Worm (Caenorhabditis elegans) whole organism, late embryonic: ENCODE measurements around the gene nlp-7.

Experiments
- C08G9.2 ChIP-seq: sonication (generic microtip); optimal IDR thresholded peaks from 2 replicates; lab custom pipeline; 2016; ENCODE audit warnings: mild to moderate bottlenecking, missing genetic modification characterization, moderate library complexity, missing compliant biosample characterization
- C38D4.7 ChIP-seq: fragments of 200-800 bp; sonication (Bioruptor generic); optimal IDR thresholded peaks from 2 replicates; lab custom pipeline; 2018; ENCODE audit warnings: mild to moderate bottlenecking, missing genetic modification characterization, moderate library complexity, missing compliant biosample characterization
- F13H6.1 ChIP-seq: sonication (generic microtip); optimal IDR thresholded peaks from 2 replicates; lab custom pipeline; 2016; ENCODE audit warnings: missing genetic modification characterization, missing compliant biosample characterization
- K02D7.2 ChIP-seq: sonication (generic microtip); optimal IDR thresholded peaks from 2 replicates; lab custom pipeline; 2017; ENCODE audit warnings: mild to moderate bottlenecking, missing genetic modification characterization, missing compliant biosample characterization
- K09A11.1 ChIP-seq: sonication (generic microtip); optimal IDR thresholded peaks from 2 replicates; lab custom pipeline; 2017; ENCODE audit warnings: antibody characterized with exemption, mild to moderate bottlenecking, missing genetic modification characterization, missing compliant biosample characterization; ENCODE audit not compliant: insufficient read depth
- Y22D7AL.16 ChIP-seq: sonication (generic microtip); optimal IDR thresholded peaks from 2 replicates; lab custom pipeline; 2016; ENCODE audit warnings: missing genetic modification characterization, missing compliant biosample characterization
- ahr-1 ChIP-seq: sonication (generic microtip); optimal IDR thresholded peaks from 2 replicates; lab custom pipeline; 2016; ENCODE audit warnings: missing genetic modification characterization, missing compliant biosample characterization
- ceh-14 ChIP-seq: sonication (generic microtip); optimal IDR thresholded peaks from 2 replicates; lab custom pipeline; 2016; ENCODE audit warnings: missing genotype, missing genetic modification characterization, missing compliant biosample characterization
- ceh-19 ChIP-seq: fragments of 200-800 bp; sonication (Bioruptor generic); optimal IDR thresholded peaks from 2 replicates; lab custom pipeline; 2018; ENCODE audit warnings: mild to moderate bottlenecking, missing genetic modification characterization, missing compliant biosample characterization
- ceh-22 ChIP-seq: sonication (generic microtip); optimal IDR thresholded peaks from 2 replicates; lab custom pipeline; 2017; ENCODE audit warnings: missing biosample characterization, missing genetic modification characterization
- ceh-45 ChIP-seq: fragments of 200-800 bp; sonication (Bioruptor generic); IDR thresholded peaks from 2 replicates; pipeline ENCODE4 v1.3.6; 2022; ENCODE audit warnings: missing genetic modification reagents, missing genetic modification characterization, missing compliant biosample characterization
- ceh-48 ChIP-seq: sonication (generic microtip); optimal IDR thresholded peaks from 2 replicates; lab custom pipeline; 2016; ENCODE audit warnings: missing genetic modification characterization, inconsistent platforms, missing compliant biosample characterization
- ceh-6 ChIP-seq: fragments of 200-800 bp; sonication (Bioruptor generic); optimal IDR thresholded peaks from 2 replicates; lab custom pipeline; 2018; ENCODE audit warnings: mild to moderate bottlenecking, missing genetic modification characterization, missing compliant biosample characterization
- elt-4 ChIP-seq: sonication (generic microtip); optimal IDR thresholded peaks from 2 replicates; lab custom pipeline; 2016; ENCODE audit warnings: missing genetic modification characterization, missing compliant biosample characterization
- ets-4 ChIP-seq: sonication (generic microtip); optimal IDR thresholded peaks from 2 replicates; lab custom pipeline; 2016; ENCODE audit warnings: missing genetic modification characterization, missing compliant biosample characterization
- eyg-1 ChIP-seq: sonication (generic microtip); optimal IDR thresholded peaks from 2 replicates; lab custom pipeline; 2016; ENCODE audit warnings: missing genotype, missing genetic modification characterization, missing compliant biosample characterization
- fax-1 ChIP-seq: sonication (generic microtip); optimal IDR thresholded peaks from 2 replicates; lab custom pipeline; 2016; ENCODE audit warnings: missing genotype, missing genetic modification characterization, missing compliant biosample characterization
- fkh-6 ChIP-seq: sonication (generic microtip); optimal IDR thresholded peaks from 2 replicates; lab custom pipeline; 2016; ENCODE audit warnings: missing genetic modification characterization, missing compliant biosample characterization
- gmeb-2 ChIP-seq: sonication (generic microtip); optimal IDR thresholded peaks from 2 replicates; lab custom pipeline; 2016; ENCODE audit warnings: missing genetic modification characterization, inconsistent platforms, missing compliant biosample characterization
- hlh-13 ChIP-seq: fragments of 200-800 bp; sonication (Bioruptor generic); optimal IDR thresholded peaks from 2 replicates; lab custom pipeline; 2018; ENCODE audit warnings: mild to moderate bottlenecking, missing genetic modification characterization, missing compliant biosample characterization
- hlh-15 ChIP-seq: sonication (generic microtip); optimal IDR thresholded peaks from 2 replicates; lab custom pipeline; 2016; ENCODE audit warnings: missing genetic modification characterization, missing compliant biosample characterization
- hlh-30 ChIP-seq: sonication (generic microtip); optimal IDR thresholded peaks from 2 replicates; lab custom pipeline; 2017; ENCODE audit warnings: antibody characterized with exemption, missing genetic modification characterization, missing compliant biosample characterization; ENCODE audit not compliant: insufficient read depth
- hlh-6 ChIP-seq: sonication (generic microtip); optimal IDR thresholded peaks from 2 replicates; lab custom pipeline; 2016; ENCODE audit warnings: missing genotype, missing genetic modification characterization, missing compliant biosample characterization
- lin-11 ChIP-seq: fragments of 200-800 bp; sonication (Bioruptor generic); optimal IDR thresholded peaks from 2 replicates; lab custom pipeline; 2018; ENCODE audit warnings: mild to moderate bottlenecking, missing genetic modification characterization, missing compliant biosample characterization
- mec-3 ChIP-seq: sonication (generic microtip); optimal IDR thresholded peaks from 2 replicates; lab custom pipeline; 2016; ENCODE audit warnings: borderline replicate concordance, missing genetic modification characterization, missing compliant biosample characterization
- nhr-11 ChIP-seq: fragments of 150-350 bp; optimal IDR thresholded peaks from 2 replicates; lab custom pipeline; 2014; ENCODE audit warnings: missing biosample characterization, missing genetic modification characterization
- nhr-232 ChIP-seq: sonication (generic microtip); optimal IDR thresholded peaks from 2 replicates; lab custom pipeline; 2016; ENCODE audit warnings: missing genetic modification characterization, missing compliant biosample characterization
- odd-2 ChIP-seq: sonication (generic microtip); optimal IDR thresholded peaks from 2 replicates; lab custom pipeline; 2017; ENCODE audit warnings: antibody characterized with exemption, mild to moderate bottlenecking, missing genetic modification characterization, missing compliant biosample characterization
- pat-9 ChIP-seq: fragments of 200-800 bp; sonication (Bioruptor generic); optimal IDR thresholded peaks from 2 replicates; lab custom pipeline; 2018; ENCODE audit warnings: mild to moderate bottlenecking, missing genetic modification characterization, moderate library complexity, missing compliant biosample characterization
- pha-2 ChIP-seq: sonication (generic microtip); optimal IDR thresholded peaks from 2 replicates; lab custom pipeline; 2017; ENCODE audit warnings: mild to moderate bottlenecking, missing genetic modification characterization, missing compliant biosample characterization
- pha-4 ChIP-seq: fragments of 150-350 bp; optimal IDR thresholded peaks from 2 replicates; lab custom pipeline; 2018; ENCODE audit warnings: missing biosample characterization, missing genetic modification reagents, missing genetic modification characterization
- pqm-1 ChIP-seq: sonication (generic microtip); optimal IDR thresholded peaks from 2 replicates; lab custom pipeline; 2016; ENCODE audit warnings: missing genetic modification characterization, missing compliant biosample characterization
- ref-2 ChIP-seq: sonication (generic microtip); optimal IDR thresholded peaks from 2 replicates; lab custom pipeline; 2016; ENCODE audit warnings: missing genetic modification characterization, missing compliant biosample characterization
- rnt-1 ChIP-seq: sonication (generic microtip); optimal IDR thresholded peaks from 2 replicates; lab custom pipeline; 2016; ENCODE audit warnings: missing genetic modification characterization, missing compliant biosample characterization
- sdc-2 ChIP-seq: sonication (generic microtip); optimal IDR thresholded peaks from 2 replicates; lab custom pipeline; 2016; ENCODE audit warnings: missing genotype, missing genetic modification characterization, missing compliant biosample characterization
- sox-2 ChIP-seq: fragments of 200-800 bp; sonication (Bioruptor generic); IDR thresholded peaks from 2 replicates; pipeline ENCODE4 v1.3.6; 2022; ENCODE audit warnings: missing genetic modification reagents, missing genetic modification characterization, missing compliant biosample characterization
- sox-4 ChIP-seq: sonication (generic microtip); optimal IDR thresholded peaks from 2 replicates; lab custom pipeline; 2017; ENCODE audit warnings: mild to moderate bottlenecking, missing genetic modification characterization, inconsistent platforms, missing compliant biosample characterization
- syd-9 ChIP-seq: sonication (generic microtip); optimal IDR thresholded peaks from 2 replicates; lab custom pipeline; 2016; ENCODE audit warnings: mild to moderate bottlenecking, missing genetic modification characterization, moderate library complexity, missing compliant biosample characterization
- tbx-7 ChIP-seq: sonication (generic microtip); optimal IDR thresholded peaks from 2 replicates; lab custom pipeline; 2016; ENCODE audit warnings: missing genotype, missing genetic modification characterization, missing compliant biosample characterization
- unc-3 ChIP-seq, 2 experiments: fragments of 200-800 bp in 1 of 2; sonication (Bioruptor generic) in 1 of 2; sonication (generic microtip) in 1 of 2; conservative IDR thresholded peaks in 1 of 2; optimal IDR thresholded peaks in 1 of 2; 2 replicates each; pipeline versions ENCODE4 v1.3.6 to Lab custom; 2016 to 2022; ENCODE audit warnings: missing compliant biosample characterization in 2 of 2, missing genetic modification characterization in 2 of 2, missing genetic modification reagents in 1 of 2
- unc-42 ChIP-seq: sonication (generic microtip); optimal IDR thresholded peaks from 2 replicates; lab custom pipeline; 2016; ENCODE audit warnings: missing genotype, missing genetic modification characterization, missing compliant biosample characterization
- zip-5 ChIP-seq: sonication (generic microtip); optimal IDR thresholded peaks from 2 replicates; lab custom pipeline; 2016; ENCODE audit warnings: missing genetic modification characterization, missing compliant biosample characterization

nlp-7 gene

DNA sequence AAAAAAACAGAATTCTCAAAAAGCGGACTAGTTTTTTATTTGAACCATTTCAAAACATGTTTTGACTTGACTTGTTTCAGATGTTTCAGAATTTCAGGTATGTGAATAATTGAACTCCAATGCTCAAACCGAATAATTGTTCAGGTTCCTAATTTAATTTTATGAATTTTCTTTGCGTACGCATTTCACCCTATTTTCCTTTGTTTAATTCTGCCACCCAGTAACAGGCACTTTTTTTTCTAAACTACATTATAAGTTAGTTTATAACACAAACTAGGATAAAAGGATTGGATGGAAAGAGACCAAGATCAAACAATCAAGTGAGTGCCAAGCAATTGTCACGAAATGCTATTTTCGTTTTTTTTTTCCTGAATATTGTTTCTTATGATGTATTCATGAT, 5.5 kb downstream of the nlp-7 start:
- TF ChIP-seq K02D7.2 (no peak), mec-3 (tag; lab: Kevin White, UChicago) (no peak), hlh-15 (tag; lab: Kevin White, UChicago) (no peak), ceh-14 (tag; lab: Kevin White, UChicago) (no peak), pqm-1 (tag; lab: Kevin White, UChicago) (no peak), zip-5 (tag; lab: Kevin White, UChicago) (no peak), hlh-6 (no peak), sdc-2 (tag; lab: Kevin White, UChicago) (no peak), ceh-19 (GFP tag; lab: Kevin White, UChicago) (no peak)

- TF ChIP-seq Y22D7AL.16 (tag; lab: Kevin White, UChicago) (no peak), ceh-6 (GFP tag; lab: Kevin White, UChicago) (no peak), hlh-13 (GFP tag; lab: Kevin White, UChicago) (no peak), unc-3 (GFP tag; conservative IDR thresholded peaks at IDR 0.05; lab: Robert Waterston, UW) (no peak), unc-3 (tag; optimal IDR thresholded peaks at IDR 0.05; lab: Kevin White, UChicago) (no peak), K02D7.2 (no peak), syd-9 (tag; lab: Kevin White, UChicago) (no peak), tbx-7 (no peak), C08G9.2 (no peak), fkh-6 (tag; lab: Kevin White, UChicago) (no peak), elt-4 (tag; lab: Kevin White, UChicago) (no peak), K09A11.1 (tag; lab: Kevin White, UChicago) (no peak), ref-2 (tag; lab: Kevin White, UChicago) (no peak), pha-4 (tag; lab: Kevin White, UChicago) (no peak), pat-9 (tag; lab: Kevin White, UChicago) (no peak), gmeb-2 (tag; lab: Kevin White, UChicago) (no peak)
- TF ChIP-seq, all 69 proteins: peak for 0
These were observed 6.7 kb downstream of the nlp-7 start for ce11 chrX:8599725-8600124.

DNA sequence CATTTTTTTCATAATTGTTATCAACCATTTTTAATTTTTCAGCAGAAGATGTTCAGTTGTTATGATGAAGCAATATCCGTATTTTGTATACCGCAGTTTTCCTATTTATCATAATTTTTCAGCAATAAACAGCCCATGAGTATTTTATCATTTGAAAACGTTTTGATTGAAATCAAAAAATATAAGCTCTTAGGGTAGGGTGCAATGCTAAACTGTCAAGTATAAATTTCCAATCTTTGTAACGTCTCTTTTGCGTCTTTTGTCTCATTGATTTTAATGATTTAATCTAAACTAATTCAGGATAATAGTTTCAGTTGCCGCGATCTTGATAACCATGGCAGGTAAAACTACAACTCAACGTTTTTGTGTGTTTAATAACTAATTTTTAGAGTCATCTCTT, 8.3 kb downstream of the nlp-7 start, which contains the start of gene F18E9.1:
Gene F18E9.1 (plus strand): TSS at position 301 of the 400 bp plus-strand sequence.
- no peak for TF ChIP-seq fax-1
- no peak for TF ChIP-seq pqm-1 (tag; lab: Kevin White, UChicago)
- no peak for TF ChIP-seq eyg-1 (tag; lab: Kevin White, UChicago)
- no peak for TF ChIP-seq nhr-232 (tag; lab: Kevin White, UChicago)
- TF ChIP-seq ceh-48 (tag; lab: Kevin White, UChicago): no peak
- no peak for TF ChIP-seq K09A11.1 (tag; lab: Kevin White, UChicago)
- no peak for TF ChIP-seq C08G9.2
- no peak for TF ChIP-seq fkh-6 (tag; lab: Kevin White, UChicago)
- no peak for TF ChIP-seq mec-3 (tag; lab: Kevin White, UChicago)
- no peak for TF ChIP-seq ceh-22 (tag; lab: Kevin White, UChicago)
- TF ChIP-seq ets-4: no peak
- TF ChIP-seq rnt-1: no peak
- TF ChIP-seq lin-11 (tag; lab: Kevin White, UChicago): no peak
- TF ChIP-seq sox-2 (GFP tag; lab: Robert Waterston, UW): no peak
- TF ChIP-seq K02D7.2: no peak
- no peak for TF ChIP-seq hlh-30 (tag; lab: Kevin White, UChicago)
- no peak for TF ChIP-seq pha-2 (tag; lab: Kevin White, UChicago)

DNA sequence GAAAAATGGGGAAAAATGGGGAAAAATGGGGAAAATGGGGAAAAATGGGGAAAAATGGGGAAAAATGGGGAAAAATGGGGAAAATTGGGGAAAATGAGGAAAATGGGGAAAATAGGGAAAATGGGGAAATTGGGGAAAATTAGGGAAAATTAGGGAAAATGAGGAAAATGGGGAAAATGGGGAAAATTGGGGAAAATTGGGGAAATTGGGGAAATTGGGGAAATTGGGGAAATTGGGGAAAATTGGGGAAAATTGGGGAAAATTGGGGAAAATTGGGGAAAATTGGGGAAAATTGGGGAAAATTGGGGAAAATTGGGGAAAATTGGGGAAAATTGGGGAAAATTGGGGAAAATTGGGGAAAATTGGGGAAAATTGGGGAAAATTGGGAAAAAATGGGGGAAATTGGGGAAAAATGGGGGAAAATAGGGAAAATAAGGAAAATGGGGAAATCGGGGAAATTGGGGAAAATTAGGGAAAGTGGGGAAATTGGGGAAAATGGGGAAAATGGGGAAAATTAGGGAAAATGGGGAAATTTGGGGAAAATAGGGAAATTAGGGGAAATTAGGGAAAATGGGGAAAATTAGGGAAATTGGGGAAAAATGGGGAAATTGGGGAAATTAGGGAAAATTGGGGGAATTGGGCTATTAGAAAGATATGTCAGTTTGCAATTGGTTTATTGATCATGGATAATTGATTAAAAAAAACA, 9.9 kb downstream of the nlp-7 start:
- TF ChIP-seq C38D4.7 (peak; percentile 58), unc-42 (tag; lab: Kevin White, UChicago) (no peak), hlh-6 (no peak), K02D7.2 (no peak), mec-3 (tag; lab: Kevin White, UChicago) (no peak), sox-4 (peak; percentile 18), ceh-22 (tag; lab: Kevin White, UChicago) (no peak), nhr-11 (tag; lab: Kevin White, UChicago) (no peak), hlh-13 (GFP tag; lab: Kevin White, UChicago) (no peak), F13H6.1 (tag; lab: Kevin White, UChicago) (no peak), ref-2 (tag; lab: Kevin White, UChicago) (no peak), eyg-1 (tag; lab: Kevin White, UChicago) (no peak), ceh-45 (GFP tag; lab: Robert Waterston, UW) (peak; percentile 65; the same call in 1 of the 2 replicates), zip-5 (tag; lab: Kevin White, UChicago) (no peak), sox-2 (GFP tag; lab: Robert Waterston, UW) (0 out of 2 replicates have a peak, but pooled peaks have one; percentile 10), unc-3 (GFP tag; conservative IDR thresholded peaks at IDR 0.05; lab: Robert Waterston, UW) (peak; percentile 66), unc-3 (tag; optimal IDR thresholded peaks at IDR 0.05; lab: Kevin White, UChicago) (no peak), odd-2 (tag; lab: Kevin White, UChicago) (no peak), sdc-2 (tag; lab: Kevin White, UChicago) (no peak), hlh-30 (tag; lab: Kevin White, UChicago) (no peak), gmeb-2 (tag; lab: Kevin White, UChicago) (peak; percentile 24), ahr-1 (tag; lab: Kevin White, UChicago) (no peak)
